Fruit fly (Drosophila melanogaster) whole organism, embryonic: ENCODE measurements around the gene Cp110.

Experiments used
- Bgb ChIP-seq: fragments of 200-800 bp; sonication (Bioruptor generic); IDR thresholded peaks from 2 replicates; pipeline ENCODE4 v1.3.6; 2022; ENCODE audit warnings: missing biosample characterization, missing genetic modification characterization; ENCODE audit not compliant: partially characterized antibody
- Blimp-1 ChIP-seq: fragments of 200-800 bp; sonication (Bioruptor generic); optimal IDR thresholded peaks from 3 replicates; lab custom pipeline; 2018; ENCODE audit warnings: missing biosample characterization, missing genetic modification characterization, mild to moderate bottlenecking, moderate library complexity, missing genetic modification reagents
- CG10565 ChIP-seq: fragments of 200-800 bp; sonication (Bioruptor generic); optimal IDR thresholded peaks from 3 replicates; lab custom pipeline; 2016; ENCODE audit warnings: missing biosample characterization, mild to moderate bottlenecking, missing genetic modification characterization
- CG11696 ChIP-seq: fragments of 200-800 bp; sonication (Bioruptor generic); IDR thresholded peaks from 2 replicates; pipeline ENCODE4 v1.3.6; 2022; ENCODE audit warnings: missing biosample characterization, missing genetic modification characterization
- CG12104 ChIP-seq: fragments of 200-800 bp; sonication (Bioruptor generic); optimal IDR thresholded peaks from 3 replicates; lab custom pipeline; 2016; ENCODE audit warnings: missing biosample characterization, missing genetic modification characterization
- CG1233 ChIP-seq: fragments of 200-800 bp; sonication (Bioruptor generic); optimal IDR thresholded peaks from 4 replicates; lab custom pipeline; 2018; ENCODE audit warnings: missing biosample characterization, mild to moderate bottlenecking, missing genetic modification characterization
- CG12769 ChIP-seq: fragments of 200-800 bp; sonication (Bioruptor generic); optimal IDR thresholded peaks from 2 replicates; lab custom pipeline; 2019; ENCODE audit warnings: missing biosample characterization, mild to moderate bottlenecking, missing genetic modification characterization, moderate library complexity
- CG14667 ChIP-seq: fragments of 200-800 bp; sonication (Bioruptor generic); IDR thresholded peaks from 2 replicates; pipeline ENCODE4 v1.3.6; 2022; ENCODE audit warnings: missing biosample characterization, missing genetic modification characterization
- CG14710 ChIP-seq: fragments of 200-800 bp; sonication (Bioruptor generic); optimal IDR thresholded peaks from 3 replicates; lab custom pipeline; 2019; ENCODE audit warnings: missing biosample characterization, mild to moderate bottlenecking, missing genetic modification characterization, moderate library complexity
- CG1602 ChIP-seq: fragments of 200-800 bp; sonication (Bioruptor generic); optimal IDR thresholded peaks from 3 replicates; lab custom pipeline; 2016; ENCODE audit warnings: missing biosample characterization, missing genetic modification characterization
- CG17359 ChIP-seq: fragments of 200-800 bp; sonication (Bioruptor generic); optimal IDR thresholded peaks from 3 replicates; lab custom pipeline; 2018; ENCODE audit warnings: missing biosample characterization, mild to moderate bottlenecking, missing genetic modification characterization, moderate library complexity
- CG18476 ChIP-seq: fragments of 200-800 bp; sonication (Bioruptor generic); optimal IDR thresholded peaks from 2 replicates; lab custom pipeline; 2016; ENCODE audit warnings: missing biosample characterization, mild to moderate bottlenecking, missing genetic modification characterization
- CG18764 ChIP-seq: fragments of 200-800 bp; sonication (Bioruptor generic); optimal IDR thresholded peaks from 3 replicates; lab custom pipeline; 2016; ENCODE audit warnings: missing biosample characterization, missing genetic modification characterization
- CG2199 ChIP-seq: fragments of 200-800 bp; sonication (Bioruptor generic); IDR thresholded peaks from 3 replicates; pipeline ENCODE4 v1.3.6; 2022; ENCODE audit warnings: missing biosample characterization, missing genetic modification characterization
- CG2712 ChIP-seq: fragments of 200-800 bp; optimal IDR thresholded peaks from 3 replicates; lab custom pipeline; 2019; ENCODE audit warnings: missing biosample characterization, mild to moderate bottlenecking, missing genetic modification characterization, moderate library complexity
- CG33213 ChIP-seq: fragments of 200-800 bp; sonication (Bioruptor generic); optimal IDR thresholded peaks from 3 replicates; lab custom pipeline; 2016; ENCODE audit warnings: missing biosample characterization, missing genetic modification characterization
- CG3838 ChIP-seq: fragments of 200-800 bp; sonication (Bioruptor generic); optimal IDR thresholded peaks from 3 replicates; lab custom pipeline; 2016; ENCODE audit warnings: missing biosample characterization, missing genetic modification characterization
- CG4820 ChIP-seq: fragments of 200-800 bp; sonication (Bioruptor generic); optimal IDR thresholded peaks from 3 replicates; lab custom pipeline; 2016; ENCODE audit warnings: missing biosample characterization, missing genetic modification characterization
- CG6683 ChIP-seq: fragments of 200-800 bp; sonication (Bioruptor generic); optimal IDR thresholded peaks from 2 replicates; lab custom pipeline; 2017; ENCODE audit warnings: missing biosample characterization, mild to moderate bottlenecking, missing genetic modification characterization, missing genetic modification reagents
- CG6689 ChIP-seq: fragments of 200-800 bp; sonication (Bioruptor generic); IDR thresholded peaks from 2 replicates; pipeline ENCODE4 v1.3.6; 2022; ENCODE audit warnings: missing biosample characterization, missing genetic modification characterization
- CG7372 ChIP-seq: fragments of 200-800 bp; sonication (Bioruptor generic); IDR thresholded peaks from 2 replicates; pipeline ENCODE4 v1.3.6; 2022; ENCODE audit warnings: missing biosample characterization, missing genetic modification characterization
- CG7839 ChIP-seq: fragments of 200-800 bp; sonication (Bioruptor generic); optimal IDR thresholded peaks from 3 replicates; lab custom pipeline; 2018; ENCODE audit warnings: missing biosample characterization, mild to moderate bottlenecking, missing genetic modification characterization, moderate library complexity
- CG8290 ChIP-seq, 3 experiments: fragments of 200-800 bp; sonication (Bioruptor generic); optimal IDR thresholded peaks; 2 replicates each; lab custom pipeline; 2016 to 2019; ENCODE audit warnings: missing biosample characterization in 3 of 3, missing genetic modification characterization in 3 of 3, mild to moderate bottlenecking in 2 of 3, moderate library complexity in 1 of 3
- CHES-1-like ChIP-seq: fragments of 200-800 bp; sonication (Bioruptor generic); optimal IDR thresholded peaks from 2 replicates; lab custom pipeline; 2016; ENCODE audit warnings: missing biosample characterization, missing genetic modification characterization
- CoRest ChIP-seq: fragments of 200-800 bp; sonication (Bioruptor generic); optimal IDR thresholded peaks from 3 replicates; lab custom pipeline; 2018; ENCODE audit warnings: missing biosample characterization, mild to moderate bottlenecking, missing genetic modification characterization, moderate library complexity
- Dad ChIP-seq: fragments of 200-800 bp; sonication (Bioruptor generic); optimal IDR thresholded peaks from 3 replicates; lab custom pipeline; 2016; ENCODE audit warnings: missing biosample characterization, missing genetic modification characterization
- Dbx ChIP-seq: fragments of 200-800 bp; sonication (Bioruptor generic); IDR thresholded peaks from 3 replicates; pipeline ENCODE4 v1.3.6; 2022; ENCODE audit warnings: missing biosample characterization, missing genetic modification characterization
- GATAe ChIP-seq: fragments of 200-800 bp; sonication (Bioruptor generic); conservative IDR thresholded peaks from 2 replicates; pipeline ENCODE4 v1.3.6; 2022; ENCODE audit warnings: missing biosample characterization, missing genetic modification characterization
- HHEX ChIP-seq: fragments of 200-800 bp; sonication (Bioruptor generic); optimal IDR thresholded peaks from 3 replicates; lab custom pipeline; 2017; ENCODE audit warnings: missing biosample characterization, mild to moderate bottlenecking, missing genetic modification characterization, missing genetic modification reagents
- HLH54F ChIP-seq: fragments of 200-800 bp; sonication (Bioruptor generic); optimal IDR thresholded peaks from 3 replicates; lab custom pipeline; 2016; ENCODE audit warnings: missing biosample characterization, missing genetic modification characterization
- HmgD ChIP-seq: fragments of 200-800 bp; sonication (Bioruptor generic); optimal IDR thresholded peaks from 3 replicates; lab custom pipeline; 2016; ENCODE audit warnings: missing biosample characterization, missing genetic modification characterization
- Hmx ChIP-seq: fragments of 200-800 bp; sonication (Bioruptor generic); optimal IDR thresholded peaks from 2 replicates; lab custom pipeline; 2016; ENCODE audit warnings: missing biosample characterization, missing genetic modification characterization
- NK7.1 ChIP-seq: fragments of 200-800 bp; sonication (Bioruptor generic); optimal IDR thresholded peaks from 3 replicates; lab custom pipeline; 2016; ENCODE audit warnings: missing biosample characterization, missing genetic modification characterization
- Neu2 ChIP-seq: fragments of 200-800 bp; sonication (Bioruptor generic); optimal IDR thresholded peaks from 3 replicates; lab custom pipeline; 2016; ENCODE audit warnings: missing biosample characterization, missing genetic modification characterization, borderline replicate concordance
- Nf-YA ChIP-seq: fragments of 200-800 bp; sonication (Bioruptor generic); IDR thresholded peaks from 2 replicates; pipeline ENCODE4 v1.3.6; 2022; ENCODE audit warnings: missing biosample characterization, missing genetic modification characterization
- Ravus ChIP-seq: fragments of 200-800 bp; sonication (Bioruptor generic); IDR thresholded peaks from 2 replicates; pipeline ENCODE4 v1.3.6; 2022; ENCODE audit warnings: missing biosample characterization, missing genetic modification characterization
- Ssrp ChIP-seq: fragments of 200-800 bp; sonication (Bioruptor generic); optimal IDR thresholded peaks from 2 replicates; lab custom pipeline; 2018; ENCODE audit warnings: missing biosample characterization, mild to moderate bottlenecking, missing genetic modification characterization, moderate library complexity
- ac ChIP-seq: fragments of 200-800 bp; sonication (Bioruptor generic); optimal IDR thresholded peaks from 3 replicates; lab custom pipeline; 2017; ENCODE audit warnings: missing biosample characterization, mild to moderate bottlenecking, missing genetic modification characterization
- bcd ChIP-seq: fragments of 200-800 bp; sonication (Bioruptor generic); optimal IDR thresholded peaks from 2 replicates; lab custom pipeline; 2017; ENCODE audit warnings: missing biosample characterization, mild to moderate bottlenecking, missing genetic modification characterization
- bowl ChIP-seq: fragments of 200-800 bp; sonication (Bioruptor generic); IDR thresholded peaks from 2 replicates; pipeline ENCODE4 v1.3.6; 2022; ENCODE audit warnings: missing biosample characterization, missing genetic modification characterization
- chinmo ChIP-seq: fragments of 200-800 bp; sonication (Bioruptor generic); IDR thresholded peaks from 4 replicates; pipeline ENCODE4 v1.3.6; 2022; ENCODE audit warnings: missing biosample characterization, missing genetic modification characterization; ENCODE audit not compliant: partially characterized antibody
- crp ChIP-seq, 2 experiments: fragments of 200-800 bp; sonication (Bioruptor generic); optimal IDR thresholded peaks; 2 replicates in 1 of 2; 3 replicates in 1 of 2; lab custom pipeline; 2017; ENCODE audit warnings: missing biosample characterization in 2 of 2, missing genetic modification characterization in 2 of 2, mild to moderate bottlenecking in 1 of 2, moderate library complexity in 1 of 2
- dmrt11E ChIP-seq: fragments of 200-800 bp; sonication (Bioruptor generic); optimal IDR thresholded peaks from 3 replicates; lab custom pipeline; 2018; ENCODE audit warnings: missing biosample characterization, mild to moderate bottlenecking, missing genetic modification characterization, moderate library complexity
- dmrt99B ChIP-seq: fragments of 200-800 bp; sonication (Bioruptor generic); optimal IDR thresholded peaks from 2 replicates; lab custom pipeline; 2018; ENCODE audit warnings: missing biosample characterization, mild to moderate bottlenecking, missing genetic modification characterization, moderate library complexity
- emc ChIP-seq: fragments of 200-800 bp; sonication (Bioruptor generic); optimal IDR thresholded peaks from 2 replicates; lab custom pipeline; 2016; ENCODE audit warnings: missing biosample characterization, missing genetic modification characterization
- fd64A ChIP-seq: fragments of 200-800 bp; sonication (Bioruptor generic); optimal IDR thresholded peaks from 3 replicates; lab custom pipeline; 2018; ENCODE audit warnings: missing biosample characterization, mild to moderate bottlenecking, missing genetic modification characterization
- mam ChIP-seq: fragments of 200-800 bp; sonication (Bioruptor generic); optimal IDR thresholded peaks from 3 replicates; lab custom pipeline; 2016; ENCODE audit warnings: missing biosample characterization, missing genetic modification characterization
- sob ChIP-seq: fragments of 200-800 bp; sonication (Bioruptor generic); IDR thresholded peaks from 2 replicates; pipeline ENCODE4 v1.3.6; 2022; ENCODE audit warnings: missing biosample characterization, missing genetic modification characterization
- tin ChIP-seq: fragments of 200-800 bp; sonication (Bioruptor generic); optimal IDR thresholded peaks from 3 replicates; lab custom pipeline; 2016; ENCODE audit warnings: missing biosample characterization, missing genetic modification characterization
- tup ChIP-seq: fragments of 200-800 bp; sonication (Bioruptor generic); optimal IDR thresholded peaks from 2 replicates; lab custom pipeline; 2016; ENCODE audit warnings: missing biosample characterization, mild to moderate bottlenecking, missing genetic modification characterization, moderate library complexity
- wek ChIP-seq: fragments of 200-800 bp; sonication (Bioruptor generic); optimal IDR thresholded peaks from 3 replicates; lab custom pipeline; 2018; ENCODE audit warnings: missing biosample characterization, mild to moderate bottlenecking, missing genetic modification characterization, moderate library complexity

Gene Cp110

DNA sequence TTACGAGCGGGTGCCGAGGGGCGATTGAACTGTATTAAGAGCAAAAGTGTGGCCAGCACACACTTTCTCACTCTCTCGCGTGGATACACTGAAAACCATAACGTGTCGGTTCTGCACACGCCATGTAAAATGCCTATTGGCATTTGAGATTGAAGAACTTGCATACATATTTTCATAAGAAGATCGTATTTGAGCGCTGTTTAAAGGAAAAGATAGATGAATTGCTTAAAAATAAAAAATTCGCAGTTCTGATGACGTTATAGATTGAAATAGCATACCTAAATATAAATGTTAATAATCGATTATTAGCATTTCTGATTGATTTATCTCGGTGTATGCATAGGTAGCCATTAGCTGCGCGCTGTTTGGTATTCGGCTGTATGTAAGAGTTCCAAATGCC is 27.2 kb downstream of the Cp110 start (continued):
- TF ChIP-seq Ssrp, result no peak
- TF ChIP-seq CoRest (tag; lab: Kevin White, UChicago), result peak; percentile 30
- peak; percentile 26 for TF ChIP-seq bcd (GFP tag; lab: Kevin White, UChicago)
- TF ChIP-seq CG14667 (GFP tag; lab: Robert Waterston, UW), result no peak
- peak; percentile 61 for TF ChIP-seq dmrt99B
- TF ChIP-seq HmgD (GFP tag; lab: Kevin White, UChicago), result no peak
- TF ChIP-seq Bgb (GFP tag; lab: Robert Waterston, UW), result no peak
- no peak for TF ChIP-seq CG10565 (GFP tag; lab: Kevin White, UChicago)
- peak; percentile 4 for TF ChIP-seq CG18476 (GFP tag; lab: Kevin White, UChicago)
- TF ChIP-seq CG6683, result no peak
- TF ChIP-seq CG12104 (GFP tag; lab: Kevin White, UChicago), result no peak
- TF ChIP-seq CG8290 (GFP tag; optimal IDR thresholded peaks at IDR 0.05; lab: Kevin White, UChicago), result no peak
- no peak for TF ChIP-seq CG8290 (tag; optimal IDR thresholded peaks at IDR 0.05; lab: Kevin White, UChicago)
- TF ChIP-seq CG2712 (tag; lab: Kevin White, UChicago), result peak; percentile 55
- no peak for TF ChIP-seq fd64A (GFP tag; lab: Kevin White, UChicago)
- TF ChIP-seq Dbx (GFP tag; lab: Robert Waterston, UW), result no peak
- TF ChIP-seq chinmo (GFP tag; lab: Robert Waterston, UW), result no peak
- TF ChIP-seq ac (GFP tag; lab: Kevin White, UChicago), result no peak
- TF ChIP-seq sob (GFP tag; lab: Robert Waterston, UW), result no peak
- no peak for TF ChIP-seq CG11696 (GFP tag; lab: Robert Waterston, UW)
- peak; percentile 50 for TF ChIP-seq CG7839 (tag; lab: Kevin White, UChicago)
- no peak for TF ChIP-seq Ravus (GFP tag; lab: Robert Waterston, UW)
- TF ChIP-seq CHES-1-like (GFP tag; lab: Kevin White, UChicago), result no peak
- no peak for TF ChIP-seq CG7372 (GFP tag; lab: Robert Waterston, UW)
- no peak; the same call in 2 of the 3 replicates for TF ChIP-seq CG2199 (GFP tag; lab: Robert Waterston, UW)
- no peak for TF ChIP-seq CG17359 (tag; lab: Kevin White, UChicago)
- TF ChIP-seq crp (GFP tag; optimal IDR thresholded peaks at IDR 0.05; lab: Kevin White, UChicago), result no peak
- no peak for TF ChIP-seq Dad (GFP tag; lab: Kevin White, UChicago)
- TF ChIP-seq CG4820, result peak; percentile 37
- TF ChIP-seq GATAe (GFP tag; lab: Robert Waterston, UW), result no peak
- TF ChIP-seq tin (GFP tag; lab: Kevin White, UChicago), result no peak
- no peak for TF ChIP-seq bowl
- TF ChIP-seq CG12769 (tag; lab: Kevin White, UChicago), result peak; percentile 10
- no peak for TF ChIP-seq HHEX (GFP tag; lab: Kevin White, UChicago)
- TF ChIP-seq emc (GFP tag; lab: Kevin White, UChicago), result no peak
- TF ChIP-seq CG33213 (GFP tag; lab: Kevin White, UChicago), result no peak
- TF ChIP-seq Nf-YA (GFP tag; lab: Robert Waterston, UW), result no peak
- no peak for TF ChIP-seq dmrt11E (tag; lab: Kevin White, UChicago)
- no peak for TF ChIP-seq Hmx
- peak; percentile 10 for TF ChIP-seq CG1233 (GFP tag; lab: Kevin White, UChicago)
- TF ChIP-seq wek, result no peak
- TF ChIP-seq CG6689 (GFP tag; lab: Robert Waterston, UW), result peak; percentile 42
- no peak for TF ChIP-seq CG18764
- TF ChIP-seq Neu2 (GFP tag; lab: Kevin White, UChicago), result no peak
- TF ChIP-seq tup, result no peak
- peak; percentile 66 for TF ChIP-seq Blimp-1 (GFP tag; lab: Kevin White, UChicago)
- peak; percentile 2 for TF ChIP-seq CG1602 (GFP tag; lab: Kevin White, UChicago)
- no peak for TF ChIP-seq CG3838
- no peak for TF ChIP-seq mam (GFP tag; lab: Kevin White, UChicago)
- TF ChIP-seq NK7.1 (GFP tag; lab: Kevin White, UChicago), result no peak
- TF ChIP-seq CG14710 (tag; lab: Kevin White, UChicago), result peak; percentile 28
- TF ChIP-seq HLH54F (GFP tag; lab: Kevin White, UChicago), result no peak
